Fruit fly (Drosophila melanogaster) Kc167 (cell line): ENCODE results near the gene out.

Experiments
- h ChIP-seq: fragments of >200 bp; optimal IDR thresholded peaks from 3 replicates; lab custom pipeline; 2018; ENCODE audit warnings: missing external identifiers
- insv ChIP-seq: fragments of >200 bp; optimal IDR thresholded peaks from 3 replicates; lab custom pipeline; 2018; ENCODE audit warnings: missing external identifiers
- psq ChIP-seq: fragments of >200 bp; optimal IDR thresholded peaks from 2 replicates; lab custom pipeline; 2017; ENCODE audit warnings: missing external identifiers

DNA sequence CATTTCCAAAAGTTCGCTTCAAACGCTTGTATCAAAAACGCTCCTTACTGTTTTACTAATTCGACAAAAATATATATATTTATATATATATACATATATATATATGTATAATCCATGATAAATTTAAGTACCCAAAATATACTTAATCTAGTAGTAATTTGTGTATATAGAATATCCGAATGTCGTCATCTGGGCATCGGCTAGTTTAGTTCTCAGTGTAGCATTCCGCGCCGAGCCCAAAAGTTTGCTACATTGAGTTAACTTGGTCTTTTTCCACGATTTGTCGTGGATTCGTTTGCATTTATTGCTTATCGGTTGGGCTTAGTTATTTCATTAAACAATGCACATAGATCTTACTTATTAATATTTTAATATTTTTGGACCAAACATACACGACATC is 40.6 kb downstream of the out start:
- TF ChIP-seq psq (lab: Kevin White, UChicago) (no peak), h (lab: Kevin White, UChicago) (no peak), insv (lab: Kevin White, UChicago) (no peak)
